Fruit fly (Drosophila melanogaster): ENCODE measurements around the gene mirr.

The mirr gene

dm6 chr3L:12652657-12653056 lies 40.8 kb upstream of the mirr start:
- no peak for TF ChIP-seq dsf (GFP tag; optimal IDR thresholded peaks at IDR 0.05; ENCODE audit: borderline replicate concordance)
- TF ChIP-seq psq (GFP tag; optimal IDR thresholded peaks at IDR 0.05): no peak
- no peak for TF ChIP-seq woc (GFP tag; optimal IDR thresholded peaks at IDR 0.05)
- no peak for TF ChIP-seq brk (GFP tag; optimal IDR thresholded peaks at IDR 0.05)

- no peak for TF ChIP-seq psq (GFP tag; optimal IDR thresholded peaks at IDR 0.05)
- no peak for TF ChIP-seq sage (GFP tag; optimal IDR thresholded peaks at IDR 0.05)
- TF ChIP-seq dsf (GFP tag; optimal IDR thresholded peaks at IDR 0.05; ENCODE audit: borderline replicate concordance): no peak
- no peak for TF ChIP-seq Jra (GFP tag; optimal IDR thresholded peaks at IDR 0.05)
- peak; percentile 56 for TF ChIP-seq CG9705 (GFP tag; optimal IDR thresholded peaks at IDR 0.05)
- no peak for TF ChIP-seq ey (GFP tag; optimal IDR thresholded peaks at IDR 0.05)
- TF ChIP-seq Rel (GFP tag; optimal IDR thresholded peaks at IDR 0.05): no peak
- peak; percentile 49 for TF ChIP-seq Rel (tag; optimal IDR thresholded peaks at IDR 0.05)
- TF ChIP-seq rgr (GFP tag; optimal IDR thresholded peaks at IDR 0.05): peak; percentile 67
- TF ChIP-seq dl (GFP tag; optimal IDR thresholded peaks at IDR 0.05; ENCODE audit: insufficient read depth in 1 of 2, partially characterized antibody in 2 of 2): no peak
- TF ChIP-seq Hr83 (GFP tag; optimal IDR thresholded peaks at IDR 0.05; ENCODE audit: poor library complexity, severe bottlenecking): peak; percentile 53
- TF ChIP-seq dmrt93B (GFP tag; optimal IDR thresholded peaks at IDR 0.05): peak; percentile 12
- TF ChIP-seq h (GFP tag; optimal IDR thresholded peaks at IDR 0.05): peak; percentile 36
- TF ChIP-seq HLH106 (tag; optimal IDR thresholded peaks at IDR 0.05): peak; percentile 40
- no peak for TF ChIP-seq Hr78 (GFP tag; optimal IDR thresholded peaks at IDR 0.05)
- peak; percentile 4 for TF ChIP-seq br (GFP tag; optimal IDR thresholded peaks at IDR 0.05)
- peak; percentile 54 for TF ChIP-seq Myc (optimal IDR thresholded peaks at IDR 0.05)
- peak; percentile 24 for TF ChIP-seq OdsH (GFP tag; optimal IDR thresholded peaks at IDR 0.05)
- peak; percentile 86 for TF ChIP-seq Vsx2 (GFP tag; optimal IDR thresholded peaks at IDR 0.05; ENCODE audit: partially characterized antibody)
- peak; percentile 56 for TF ChIP-seq Sp1 (GFP tag; optimal IDR thresholded peaks at IDR 0.05)
Observed at dm6 chr3L:12653124-12653523, 40.3 kb upstream of the mirr start.

dm6 chr3L:12656073-12656664 lies 37.3 kb upstream of the mirr start:
- TF ChIP-seq Dif (GFP tag; optimal IDR thresholded peaks at IDR 0.05; ENCODE audit: partially characterized antibody): no peak
- TF ChIP-seq h (GFP tag; optimal IDR thresholded peaks at IDR 0.05): no peak
- no peak for TF ChIP-seq OdsH (GFP tag; optimal IDR thresholded peaks at IDR 0.05)
- TF ChIP-seq Mio (GFP tag; optimal IDR thresholded peaks at IDR 0.05): no peak
- TF ChIP-seq tai (GFP tag; optimal IDR thresholded peaks at IDR 0.05): no peak
- no peak for TF ChIP-seq dsf (GFP tag; optimal IDR thresholded peaks at IDR 0.05; ENCODE audit: borderline replicate concordance)
- no peak for TF ChIP-seq CG9705 (GFP tag; optimal IDR thresholded peaks at IDR 0.05)
- no peak for TF ChIP-seq Hr78 (GFP tag; optimal IDR thresholded peaks at IDR 0.05)
- TF ChIP-seq sv (GFP tag; optimal IDR thresholded peaks at IDR 0.05): no peak
- no peak for TF ChIP-seq Rel (GFP tag; optimal IDR thresholded peaks at IDR 0.05)
- no peak for TF ChIP-seq Rel (tag; optimal IDR thresholded peaks at IDR 0.05)
- TF ChIP-seq brk (GFP tag; optimal IDR thresholded peaks at IDR 0.05): no peak
- TF ChIP-seq br (GFP tag; optimal IDR thresholded peaks at IDR 0.05): no peak
- TF ChIP-seq Abd-B (GFP tag; optimal IDR thresholded peaks at IDR 0.05): no peak
- no peak for TF ChIP-seq Myc (optimal IDR thresholded peaks at IDR 0.05)

- TF ChIP-seq rgr (GFP tag; optimal IDR thresholded peaks at IDR 0.05) (no peak), CG32264 (GFP tag; optimal IDR thresholded peaks at IDR 0.05) (no peak), ey (GFP tag; optimal IDR thresholded peaks at IDR 0.05) (no peak), Hr83 (GFP tag; optimal IDR thresholded peaks at IDR 0.05; ENCODE audit: poor library complexity, severe bottlenecking) (no peak), foxo (GFP tag; optimal IDR thresholded peaks at IDR 0.05) (no peak), pan (optimal IDR thresholded peaks at IDR 0.05) (no peak), woc (GFP tag; optimal IDR thresholded peaks at IDR 0.05) (no peak), brk (GFP tag; optimal IDR thresholded peaks at IDR 0.05) (no peak), HLH106 (tag; optimal IDR thresholded peaks at IDR 0.05) (no peak), Jra (GFP tag; optimal IDR thresholded peaks at IDR 0.05) (no peak), Vsx2 (GFP tag; optimal IDR thresholded peaks at IDR 0.05; ENCODE audit: partially characterized antibody) (no peak), lola (GFP tag; optimal IDR thresholded peaks at IDR 0.05) (no peak), dmrt93B (GFP tag; optimal IDR thresholded peaks at IDR 0.05) (no peak), Hnf4 (GFP tag; optimal IDR thresholded peaks at IDR 0.05) (no peak), tai (GFP tag; optimal IDR thresholded peaks at IDR 0.05) (no peak), Sp1 (GFP tag; optimal IDR thresholded peaks at IDR 0.05) (no peak), Myc (optimal IDR thresholded peaks at IDR 0.05) (no peak)
Observed at dm6 chr3L:12657977-12658376, 35.5 kb upstream of the mirr start.

Data from whole organism, wandering third instar larva.